Worm (Caenorhabditis elegans) whole organism, L3 larva: ENCODE data around the gene sur-7.
A peak's percentile ranks its signal among the peaks of the same experiment; 100 is the strongest.

Experiments
- R02D3.7 ChIP-seq: fragments of 150-350 bp; optimal IDR thresholded peaks from 2 replicates; lab custom pipeline; 2014; ENCODE audit warnings: missing biosample characterization, missing genetic modification characterization
- ama-1 ChIP-seq: fragments of 150-350 bp; optimal IDR thresholded peaks from 2 replicates; lab custom pipeline; 2018
- ceh-16 ChIP-seq: sonication (generic microtip); optimal IDR thresholded peaks from 2 replicates; lab custom pipeline; 2017; ENCODE audit warnings: missing biosample characterization, missing genetic modification characterization
- ceh-82 ChIP-seq: fragments of 150-350 bp; optimal IDR thresholded peaks from 2 replicates; lab custom pipeline; 2014; ENCODE audit warnings: missing biosample characterization, missing genetic modification characterization
- daf-12 ChIP-seq: fragments of 150-350 bp; optimal IDR thresholded peaks from 2 replicates; lab custom pipeline; 2014; ENCODE audit warnings: missing biosample characterization, missing genetic modification reagents, missing genetic modification characterization
- egl-27 ChIP-seq: sonication (generic microtip); optimal IDR thresholded peaks from 4 replicates; lab custom pipeline; 2017; ENCODE audit warnings: missing biosample characterization, missing genetic modification reagents, missing genetic modification characterization
- egl-5 ChIP-seq: fragments of 150-350 bp; optimal IDR thresholded peaks from 2 replicates; lab custom pipeline; 2017; ENCODE audit warnings: missing biosample characterization, missing genetic modification reagents, missing genetic modification characterization, inconsistent platforms
- elt-1 ChIP-seq: fragments of 150-350 bp; optimal IDR thresholded peaks from 2 replicates; lab custom pipeline; 2014; ENCODE audit warnings: missing biosample characterization, missing genetic modification characterization
- elt-2 ChIP-seq: sonication (generic microtip); optimal IDR thresholded peaks from 2 replicates; lab custom pipeline; 2016; ENCODE audit warnings: missing genetic modification reagents, mild to moderate bottlenecking, missing genetic modification characterization, missing compliant biosample characterization
- elt-3 ChIP-seq, 3 experiments: fragments of 150-350 bp in 1 of 3; sonication (generic microtip) in 2 of 3; optimal IDR thresholded peaks; 2 replicates in 2 of 3; 4 replicates in 1 of 3; lab custom pipeline; 2014 to 2017; ENCODE audit warnings: missing biosample characterization in 3 of 3, missing genetic modification characterization in 3 of 3
- eor-1 ChIP-seq, 2 experiments: fragments of 150-350 bp; optimal IDR thresholded peaks; 2 replicates each; lab custom pipeline; 2014 to 2018; ENCODE audit warnings: missing biosample characterization in 2 of 2, missing genetic modification characterization in 2 of 2
- fkh-10 ChIP-seq: sonication (generic microtip); optimal IDR thresholded peaks from 2 replicates; lab custom pipeline; 2017; ENCODE audit warnings: missing biosample characterization, missing genetic modification reagents, missing genetic modification characterization
- fkh-2 ChIP-seq: fragments of 150-350 bp; optimal IDR thresholded peaks from 2 replicates; lab custom pipeline; 2014; ENCODE audit warnings: missing biosample characterization, missing genetic modification reagents, missing genetic modification characterization
- hmg-11 ChIP-seq: sonication (generic microtip); optimal IDR thresholded peaks from 2 replicates; lab custom pipeline; 2016; ENCODE audit warnings: missing genetic modification characterization, missing compliant biosample characterization
- lin-15B ChIP-seq: fragments of 150-350 bp; optimal IDR thresholded peaks from 2 replicates; lab custom pipeline; 2014; ENCODE audit warnings: missing biosample characterization, missing genetic modification characterization
- lin-39 ChIP-seq: fragments of 150-350 bp; optimal IDR thresholded peaks from 2 replicates; lab custom pipeline; 2018; ENCODE audit warnings: missing biosample characterization, missing genetic modification reagents, missing genetic modification characterization
- lsy-12 ChIP-seq: sonication (generic microtip); optimal IDR thresholded peaks from 2 replicates; lab custom pipeline; 2016; ENCODE audit warnings: mild to moderate bottlenecking, missing genetic modification characterization, missing compliant biosample characterization
- mml-1 ChIP-seq: fragments of 150-350 bp; sonication (generic microtip); optimal IDR thresholded peaks from 3 replicates; lab custom pipeline; 2014; ENCODE audit warnings: missing biosample characterization, missing genetic modification characterization
- nfya-1 ChIP-seq: sonication (generic microtip); optimal IDR thresholded peaks from 2 replicates; lab custom pipeline; 2017; ENCODE audit warnings: missing genetic modification characterization, mild to moderate bottlenecking, missing compliant biosample characterization, antibody characterized with exemption, moderate library complexity; ENCODE audit not compliant: insufficient read depth
- nhr-11 ChIP-seq: fragments of 150-350 bp; optimal IDR thresholded peaks from 2 replicates; lab custom pipeline; 2014; ENCODE audit warnings: missing biosample characterization, missing genetic modification characterization
- nhr-23 ChIP-seq: fragments of 150-350 bp; optimal IDR thresholded peaks from 2 replicates; lab custom pipeline; 2014; ENCODE audit warnings: missing biosample characterization, missing genetic modification reagents, missing genetic modification characterization
- nhr-25 ChIP-seq: sonication (generic microtip); optimal IDR thresholded peaks from 2 replicates; lab custom pipeline; 2017; ENCODE audit warnings: missing biosample characterization, missing genetic modification characterization
- nhr-43 ChIP-seq: sonication (generic microtip); optimal IDR thresholded peaks from 2 replicates; lab custom pipeline; 2016; ENCODE audit warnings: mild to moderate bottlenecking, missing genetic modification characterization, missing compliant biosample characterization; ENCODE audit not compliant: poor library complexity, severe bottlenecking
- nhr-77 ChIP-seq: fragments of 150-350 bp; optimal IDR thresholded peaks from 2 replicates; lab custom pipeline; 2014; ENCODE audit warnings: missing biosample characterization, missing genetic modification characterization
- pha-4 ChIP-seq: fragments of 150-350 bp; optimal IDR thresholded peaks from 2 replicates; lab custom pipeline; 2014; ENCODE audit warnings: missing biosample characterization, missing genetic modification reagents, missing genetic modification characterization
- pqm-1 ChIP-seq: fragments of 150-350 bp; optimal IDR thresholded peaks from 2 replicates; lab custom pipeline; 2017; ENCODE audit warnings: missing biosample characterization, missing genetic modification characterization, inconsistent platforms
- skn-1 ChIP-seq: fragments of 150-350 bp; optimal IDR thresholded peaks from 2 replicates; lab custom pipeline; 2014; ENCODE audit warnings: missing biosample characterization, missing genetic modification characterization
- snpc-4 ChIP-seq: fragments of 150-350 bp; optimal IDR thresholded peaks from 2 replicates; lab custom pipeline; 2014; ENCODE audit warnings: missing biosample characterization, missing genetic modification characterization
- tbx-2 ChIP-seq: sonication (generic microtip); optimal IDR thresholded peaks from 2 replicates; lab custom pipeline; 2016; ENCODE audit warnings: mild to moderate bottlenecking, missing genetic modification characterization, missing compliant biosample characterization
- unc-39 ChIP-seq: sonication (generic microtip); optimal IDR thresholded peaks from 4 replicates; lab custom pipeline; 2017; ENCODE audit warnings: missing biosample characterization, missing genetic modification characterization
- unc-62 ChIP-seq: fragments of 150-350 bp; sonication (generic microtip); optimal IDR thresholded peaks from 4 replicates; lab custom pipeline; 2014; ENCODE audit warnings: missing biosample characterization, missing genetic modification reagents, missing genetic modification characterization
- zag-1 ChIP-seq: fragments of 150-350 bp; optimal IDR thresholded peaks from 2 replicates; lab custom pipeline; 2014; ENCODE audit warnings: missing biosample characterization, missing genetic modification characterization
- ztf-11 ChIP-seq: fragments of 150-350 bp; optimal IDR thresholded peaks from 2 replicates; lab custom pipeline; 2014; ENCODE audit warnings: missing biosample characterization, missing genetic modification characterization
- ztf-4 ChIP-seq: fragments of 150-350 bp; optimal IDR thresholded peaks from 2 replicates; lab custom pipeline; 2014; ENCODE audit warnings: missing biosample characterization, missing genetic modification characterization

Gene sur-7

DNA sequence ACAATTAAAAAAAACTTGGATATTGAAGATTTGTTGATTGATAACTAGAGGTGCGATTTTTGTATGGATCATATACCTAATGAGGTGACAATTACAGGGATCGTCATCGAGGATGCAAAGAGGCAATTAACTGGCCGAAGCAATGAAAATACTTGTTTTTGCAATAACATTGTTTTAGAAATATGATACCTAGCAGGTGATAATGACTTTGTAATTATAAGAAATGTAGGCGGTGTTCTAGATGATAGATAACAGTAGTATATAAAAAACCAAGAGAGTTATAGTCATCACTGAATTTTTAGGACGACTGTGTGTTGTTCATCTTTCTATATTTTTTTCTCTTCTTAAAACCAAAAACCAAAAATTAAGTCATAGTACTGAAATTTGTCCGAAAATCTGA lies 48.1 kb upstream of the sur-7 start, which contains the start of gene C11G6.2:
Gene C11G6.2 (plus strand): TSS at position 301 of the 400 bp plus-strand sequence.
- TF ChIP-seq ama-1 (lab: Kevin White, UChicago): no peak
- no peak for TF ChIP-seq pqm-1 (tag; lab: Kevin White, UChicago)
- TF ChIP-seq daf-12: no peak
- no peak for TF ChIP-seq nhr-43 (tag; lab: Kevin White, UChicago)
- TF ChIP-seq nhr-11 (tag; lab: Kevin White, UChicago): no peak
- no peak for TF ChIP-seq lin-15B (tag; lab: Kevin White, UChicago)
- TF ChIP-seq tbx-2: no peak
- no peak for TF ChIP-seq snpc-4
- TF ChIP-seq skn-1 (tag; lab: Kevin White, UChicago): no peak
- TF ChIP-seq elt-1 (tag; lab: Kevin White, UChicago): no peak
- no peak for TF ChIP-seq hmg-11
- TF ChIP-seq ztf-11 (tag; lab: Kevin White, UChicago): no peak

DNA sequence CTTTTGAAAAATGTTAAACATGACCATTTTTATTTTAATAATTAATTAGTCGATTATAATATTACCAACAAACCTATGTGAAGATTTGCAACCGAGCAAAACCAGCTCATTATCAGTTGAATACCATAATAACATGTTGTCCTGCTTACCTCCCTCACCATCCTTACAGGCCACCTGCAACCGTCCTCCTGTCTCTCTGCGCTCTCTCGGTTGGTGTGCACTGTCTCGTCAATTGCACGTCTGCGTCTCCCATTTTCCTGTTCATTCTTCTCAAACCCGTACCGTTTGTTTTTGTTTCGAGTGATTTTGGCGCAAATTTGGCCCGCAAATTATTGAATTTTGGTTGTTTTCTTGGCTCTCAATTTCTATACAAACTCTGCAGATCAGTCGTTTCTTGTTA lies 45.0 kb upstream of the sur-7 start:
- TF ChIP-seq lin-39 (no peak), hmg-11 (peak; percentile 15)

DNA sequence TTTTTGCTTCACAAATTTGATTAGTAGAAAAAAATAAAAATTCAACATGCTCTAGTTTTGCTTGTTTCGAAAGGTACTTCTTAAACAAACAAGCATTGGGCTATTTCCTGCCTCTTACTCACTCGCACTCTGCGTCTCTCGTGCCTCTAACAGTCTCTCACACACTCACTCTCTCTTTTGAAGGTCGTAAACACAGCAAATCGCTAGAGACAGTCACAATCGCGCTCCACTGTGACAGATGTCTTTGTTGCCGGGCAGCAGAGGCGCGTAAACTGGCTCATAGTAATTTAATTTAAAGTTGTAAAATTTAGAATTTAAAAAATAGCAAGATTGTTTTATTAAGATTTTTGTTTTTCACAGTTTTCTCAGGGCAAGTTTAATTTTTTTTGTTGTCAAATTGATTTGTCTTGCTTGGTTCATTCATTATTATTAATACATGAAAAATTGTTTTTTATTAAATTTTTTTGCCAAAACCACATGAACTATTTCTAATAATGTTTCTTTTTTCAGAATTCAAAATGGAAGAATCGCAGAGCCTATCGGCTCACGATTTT lies 44.4 kb upstream of the sur-7 start, which contains the start of gene taf-3:
Gene taf-3 (plus strand): TSS at position 504 of the 554 bp plus-strand sequence.
- peak; percentile 79 for TF ChIP-seq nhr-25
- TF ChIP-seq lin-39: peak; percentile 44
- TF ChIP-seq pqm-1 (tag; lab: Kevin White, UChicago): peak; percentile 59
- peak; percentile 54 for TF ChIP-seq lin-15B (tag; lab: Kevin White, UChicago)
- peak; percentile 85 for TF ChIP-seq egl-5 (tag; lab: Kevin White, UChicago)
- TF ChIP-seq snpc-4: peak; percentile 57
- TF ChIP-seq R02D3.7 (tag; lab: Kevin White, UChicago): no peak
- no peak for TF ChIP-seq unc-39
- peak; percentile 33 for TF ChIP-seq elt-2 (tag; lab: Kevin White, UChicago)
- TF ChIP-seq skn-1 (tag; lab: Kevin White, UChicago): peak; percentile 8
- no peak for TF ChIP-seq lsy-12 (tag; lab: Kevin White, UChicago)
- peak; percentile 50 for TF ChIP-seq nhr-23 (tag; lab: Kevin White, UChicago)
- no peak for TF ChIP-seq ama-1 (lab: Kevin White, UChicago)
- peak; percentile 94 for TF ChIP-seq pha-4 (tag; lab: Kevin White, UChicago)
- peak; percentile 69 for TF ChIP-seq nfya-1 (tag; lab: Kevin White, UChicago)

DNA sequence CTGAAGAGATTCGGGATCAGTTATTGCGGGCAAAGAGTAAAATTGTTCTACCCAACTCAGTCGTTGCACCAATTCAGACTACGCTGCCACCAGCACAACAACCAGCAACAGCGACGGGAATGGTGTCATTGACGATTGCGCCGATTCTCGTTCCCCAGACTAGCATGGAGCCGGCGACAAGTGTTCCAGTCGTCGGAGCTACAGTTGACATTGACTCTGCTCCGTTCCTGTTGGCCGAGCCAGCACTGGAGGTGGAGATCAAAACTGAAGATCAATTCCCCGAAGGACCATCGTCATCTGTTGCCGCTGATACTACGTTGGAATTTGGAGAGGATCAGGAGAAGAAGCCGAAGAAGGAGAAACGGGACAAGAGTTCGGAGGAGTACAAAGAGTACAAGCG lies 41.0 kb upstream of the sur-7 start:
- TF ChIP-seq zag-1 (no peak), elt-2 (tag; lab: Kevin White, UChicago) (no peak), pqm-1 (tag; lab: Kevin White, UChicago) (no peak), mml-1 (no peak), nhr-43 (tag; lab: Kevin White, UChicago) (no peak), egl-27 (tag; lab: Kevin White, UChicago) (no peak), ceh-16 (tag; lab: Kevin White, UChicago) (no peak), nhr-23 (tag; lab: Kevin White, UChicago) (no peak), elt-1 (tag; lab: Kevin White, UChicago) (no peak), lsy-12 (tag; lab: Kevin White, UChicago) (no peak)
- TF ChIP-seq, all 47 proteins: peak for 0

DNA sequence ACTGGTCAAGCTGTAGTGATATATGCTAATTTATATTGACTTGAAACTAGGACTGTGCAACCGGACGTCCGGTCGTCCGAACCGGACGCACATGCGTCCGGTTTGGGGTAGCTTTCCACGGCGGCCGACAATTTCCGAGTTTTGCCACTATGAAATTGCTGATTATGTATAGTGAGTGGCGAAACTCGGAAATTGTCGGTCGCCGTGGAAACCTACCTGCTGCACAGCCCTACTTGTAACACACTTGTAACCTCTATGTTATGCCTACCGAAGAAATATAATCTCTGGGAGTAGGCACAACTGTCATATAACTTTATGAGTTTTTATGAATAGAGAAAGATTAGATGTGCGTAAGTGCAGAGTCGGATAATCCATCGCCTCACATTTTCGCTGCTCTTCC lies 39.4 kb upstream of the sur-7 start:
- TF ChIP-seq tbx-2 (no peak), fkh-2 (no peak), ceh-82 (tag; lab: Kevin White, UChicago) (no peak), ztf-4 (tag; lab: Kevin White, UChicago) (no peak), fkh-10 (GFP tag; lab: Kevin White, UChicago) (no peak), elt-3 (tag; optimal IDR thresholded peaks at IDR 0.05; lab: Kevin White, UChicago) (no peak), unc-62 (GFP tag; lab: Kevin White, UChicago) (no peak), egl-5 (tag; lab: Kevin White, UChicago) (no peak), ceh-16 (tag; lab: Kevin White, UChicago) (no peak), unc-39 (no peak), eor-1 (tag; optimal IDR thresholded peaks at IDR 0.05; lab: Kevin White, UChicago) (no peak), zag-1 (no peak), daf-12 (no peak), hmg-11 (no peak), nhr-77 (tag; lab: Kevin White, UChicago) (no peak), lin-39 (no peak)
